Worm (Caenorhabditis elegans) whole organism, early embryonic: Measurements from ENCODE around the gene tftc-1.

ENCODE experiments used
- B0310.2 ChIP-seq: sonication (generic microtip); optimal IDR thresholded peaks from 2 replicates; lab custom pipeline; 2016; ENCODE audit warnings: mild to moderate bottlenecking, missing genetic modification characterization, missing compliant biosample characterization
- F13C5.2 ChIP-seq: sonication (generic microtip); optimal IDR thresholded peaks from 2 replicates; lab custom pipeline; 2017; ENCODE audit warnings: mild to moderate bottlenecking, missing genetic modification characterization, inconsistent platforms, missing compliant biosample characterization
- ama-1 ChIP-seq: fragments of 150-350 bp; optimal IDR thresholded peaks from 2 replicates; lab custom pipeline; 2014
- ceh-13 ChIP-seq: fragments of 200-800 bp; sonication (Bioruptor generic); optimal IDR thresholded peaks from 2 replicates; lab custom pipeline; 2018; ENCODE audit warnings: mild to moderate bottlenecking, missing genetic modification characterization, missing compliant biosample characterization
- ceh-36 ChIP-seq: sonication (generic microtip); optimal IDR thresholded peaks from 2 replicates; lab custom pipeline; 2016; ENCODE audit warnings: missing genetic modification characterization, inconsistent platforms, missing compliant biosample characterization
- ets-7 ChIP-seq: sonication (generic microtip); optimal IDR thresholded peaks from 2 replicates; lab custom pipeline; 2016; ENCODE audit warnings: missing genotype, missing genetic modification characterization, missing compliant biosample characterization
- flt-1 ChIP-seq: fragments of 200-800 bp; sonication (Bioruptor generic); IDR thresholded peaks from 2 replicates; pipeline ENCODE4 v1.3.6; 2022; ENCODE audit warnings: missing genetic modification characterization, missing compliant biosample characterization
- pes-1 ChIP-seq: fragments of 200-800 bp; sonication (Bioruptor generic); IDR thresholded peaks from 2 replicates; pipeline ENCODE4 v1.3.6; 2022; ENCODE audit warnings: missing genetic modification reagents, missing genetic modification characterization, missing compliant biosample characterization
- scrt-1 ChIP-seq: fragments of 200-800 bp; sonication (Bioruptor generic); IDR thresholded peaks from 2 replicates; pipeline ENCODE4 v1.3.6; 2022; ENCODE audit warnings: missing genetic modification characterization, missing compliant biosample characterization
- tbx-11 ChIP-seq: fragments of 200-800 bp; sonication (Bioruptor generic); IDR thresholded peaks from 2 replicates; pipeline ENCODE4 v1.3.6; 2022; ENCODE audit warnings: missing genetic modification characterization, missing compliant biosample characterization

- TF ChIP-seq ama-1 (lab: Kevin White, UChicago): no peak
- TF ChIP-seq flt-1: no peak
- TF ChIP-seq tbx-11 (GFP tag; lab: Robert Waterston, UW): no peak
- TF ChIP-seq ets-7: no peak
- TF ChIP-seq scrt-1 (GFP tag; lab: Robert Waterston, UW): no peak
- no peak for TF ChIP-seq ceh-36 (tag; lab: Kevin White, UChicago)
- no peak for TF ChIP-seq F13C5.2 (tag; lab: Kevin White, UChicago)
- no peak for TF ChIP-seq B0310.2 (tag; lab: Kevin White, UChicago)
- TF ChIP-seq ceh-13 (GFP tag; lab: Kevin White, UChicago): no peak
- TF ChIP-seq pes-1 (GFP tag; lab: Robert Waterston, UW): no peak
Measured at ce11 chrIV:2389745-2390144, 40.7 kb downstream of the tftc-1 start.
